Worm (Caenorhabditis elegans) whole organism, L2 larva: Measurements from ENCODE around the gene ZK632.4.

ENCODE experiments used
- ama-1 ChIP-seq: fragments of 150-350 bp; optimal IDR thresholded peaks from 2 replicates; lab custom pipeline; 2018; ENCODE audit warnings: inconsistent platforms
- snpc-4 ChIP-seq: fragments of 150-350 bp; optimal IDR thresholded peaks from 2 replicates; lab custom pipeline; 2014; ENCODE audit warnings: missing biosample characterization, missing genetic modification characterization

- no peak for TF ChIP-seq ama-1 (lab: Kevin White, UChicago)
- TF ChIP-seq snpc-4: no peak
Observed at ce11 chrIII:9762093-9762748, 45.0 kb downstream of the ZK632.4 start, which contains the start of gene gcc-2.
